Worm (Caenorhabditis elegans): ENCODE results near the gene set-3.

- TF ChIP-seq tra-4 (tag; optimal IDR thresholded peaks at IDR 0.05): no peak
- TF ChIP-seq scrt-1 (GFP tag; IDR thresholded peaks at IDR 0.05): no peak
- TF ChIP-seq ets-7 (tag; optimal IDR thresholded peaks at IDR 0.05): no peak
- no peak for TF ChIP-seq aly-1 (tag; optimal IDR thresholded peaks at IDR 0.05)
- no peak for TF ChIP-seq ama-1 (optimal IDR thresholded peaks at IDR 0.05)
- no peak for TF ChIP-seq tbx-11 (GFP tag; IDR thresholded peaks at IDR 0.05)
- no peak for TF ChIP-seq ceh-36 (tag; optimal IDR thresholded peaks at IDR 0.05)
- no peak for TF ChIP-seq ceh-13 (GFP tag; optimal IDR thresholded peaks at IDR 0.05)
- TF ChIP-seq hmbx-1 (tag; optimal IDR thresholded peaks at IDR 0.05): no peak
- no peak for TF ChIP-seq hmg-4 (GFP tag; optimal IDR thresholded peaks at IDR 0.05)
- TF ChIP-seq hnd-1 (tag; optimal IDR thresholded peaks at IDR 0.05): no peak
These were observed 20.4 kb upstream of the set-3 start for ce11 chrIII:9714731-9715130.

Measured in whole organism, early embryonic.